Worm (Caenorhabditis elegans) whole organism, mixed stage, embryonic: ENCODE results near the gene dap-3.
A peak's percentile ranks its signal among the peaks of the same experiment; 100 is the strongest.

ENCODE experiments used
- M03D4.4 ChIP-seq: sonication (generic microtip); optimal IDR thresholded peaks from 2 replicates; lab custom pipeline; 2017; ENCODE audit warnings: mild to moderate bottlenecking, missing genetic modification characterization, missing compliant biosample characterization
- bed-3 ChIP-seq: fragments of 200-800 bp; sonication (Bioruptor generic); optimal IDR thresholded peaks from 3 replicates; lab custom pipeline; 2018; ENCODE audit warnings: mild to moderate bottlenecking, missing genetic modification characterization, moderate library complexity, missing compliant biosample characterization
- blmp-1 ChIP-seq: fragments of 150-350 bp; optimal IDR thresholded peaks from 2 replicates; lab custom pipeline; 2014; ENCODE audit warnings: missing biosample characterization, missing genetic modification characterization
- ceh-39 ChIP-seq: fragments of 150-350 bp; optimal IDR thresholded peaks from 2 replicates; lab custom pipeline; 2014; ENCODE audit warnings: missing biosample characterization, missing genetic modification characterization
- ceh-43 ChIP-seq: fragments of 200-800 bp; sonication (Bioruptor generic); optimal IDR thresholded peaks from 2 replicates; lab custom pipeline; 2018; ENCODE audit warnings: mild to moderate bottlenecking, missing genetic modification characterization, moderate library complexity, missing compliant biosample characterization
- ceh-83 ChIP-seq: fragments of 200-800 bp; sonication (Bioruptor generic); optimal IDR thresholded peaks from 2 replicates; lab custom pipeline; 2018; ENCODE audit warnings: mild to moderate bottlenecking, missing genetic modification characterization, missing compliant biosample characterization
- ces-1 ChIP-seq: fragments of 150-350 bp; optimal IDR thresholded peaks from 2 replicates; lab custom pipeline; 2014; ENCODE audit warnings: missing biosample characterization, missing genetic modification reagents, missing genetic modification characterization
- cnd-1 ChIP-seq: fragments of 200-800 bp; sonication (Bioruptor generic); optimal IDR thresholded peaks from 2 replicates; lab custom pipeline; 2018; ENCODE audit warnings: mild to moderate bottlenecking, missing genetic modification characterization, missing compliant biosample characterization
- drap-1 ChIP-seq: fragments of 200-800 bp; sonication (Bioruptor generic); optimal IDR thresholded peaks from 3 replicates; lab custom pipeline; 2018; ENCODE audit warnings: mild to moderate bottlenecking, missing genetic modification characterization, missing compliant biosample characterization
- elt-1 ChIP-seq: sonication (generic microtip); optimal IDR thresholded peaks from 2 replicates; lab custom pipeline; 2017; ENCODE audit warnings: missing genetic modification characterization, mild to moderate bottlenecking, missing compliant biosample characterization, antibody characterized with exemption, moderate library complexity, borderline replicate concordance; ENCODE audit not compliant: insufficient read depth
- elt-3 ChIP-seq: fragments of 150-350 bp; optimal IDR thresholded peaks from 2 replicates; lab custom pipeline; 2014; ENCODE audit warnings: missing biosample characterization, missing genetic modification characterization
- flh-1 ChIP-seq: fragments of 200-800 bp; sonication (Bioruptor generic); optimal IDR thresholded peaks from 2 replicates; lab custom pipeline; 2018; ENCODE audit warnings: mild to moderate bottlenecking, missing genetic modification characterization, moderate library complexity, missing compliant biosample characterization
- ham-2 ChIP-seq: fragments of 200-800 bp; sonication (Bioruptor generic); optimal IDR thresholded peaks from 2 replicates; lab custom pipeline; 2018; ENCODE audit warnings: mild to moderate bottlenecking, missing genetic modification characterization, missing compliant biosample characterization
- hlh-1 ChIP-seq: fragments of 150-350 bp; optimal IDR thresholded peaks from 2 replicates; lab custom pipeline; 2014; ENCODE audit warnings: missing biosample characterization, missing genetic modification reagents, missing genetic modification characterization
- lin-13 ChIP-seq: fragments of 150-350 bp; optimal IDR thresholded peaks from 2 replicates; lab custom pipeline; 2014; ENCODE audit warnings: missing biosample characterization, missing genetic modification characterization
- lin-32 ChIP-seq: fragments of 200-800 bp; sonication (Bioruptor generic); optimal IDR thresholded peaks from 2 replicates; lab custom pipeline; 2018; ENCODE audit warnings: mild to moderate bottlenecking, missing genetic modification characterization, missing compliant biosample characterization
- lsy-2 ChIP-seq: fragments of 150-350 bp; optimal IDR thresholded peaks from 2 replicates; lab custom pipeline; 2014; ENCODE audit warnings: missing biosample characterization, missing genetic modification characterization
- mab-5 ChIP-seq: fragments of 150-350 bp; optimal IDR thresholded peaks from 2 replicates; lab custom pipeline; 2014; ENCODE audit warnings: missing biosample characterization, missing genetic modification characterization
- mep-1 ChIP-seq: fragments of 150-350 bp; optimal IDR thresholded peaks from 2 replicates; lab custom pipeline; 2017; ENCODE audit warnings: missing biosample characterization, missing genetic modification reagents, missing genetic modification characterization, inconsistent platforms
- nhr-12 ChIP-seq: fragments of 150-350 bp; optimal IDR thresholded peaks from 2 replicates; lab custom pipeline; 2014; ENCODE audit warnings: missing biosample characterization, missing genetic modification characterization
- nhr-2 ChIP-seq: fragments of 150-350 bp; optimal IDR thresholded peaks from 2 replicates; lab custom pipeline; 2014; ENCODE audit warnings: missing biosample characterization, missing genetic modification characterization
- nhr-237 ChIP-seq: fragments of 150-350 bp; optimal IDR thresholded peaks from 2 replicates; lab custom pipeline; 2014; ENCODE audit warnings: missing biosample characterization, missing genetic modification characterization
- nhr-28 ChIP-seq: fragments of 150-350 bp; optimal IDR thresholded peaks from 2 replicates; lab custom pipeline; 2014; ENCODE audit warnings: missing biosample characterization, missing genetic modification characterization
- nhr-76 ChIP-seq: sonication (generic microtip); optimal IDR thresholded peaks from 2 replicates; lab custom pipeline; 2017; ENCODE audit warnings: missing biosample characterization, missing genetic modification characterization
- pha-4 ChIP-seq: fragments of 150-350 bp; optimal IDR thresholded peaks from 2 replicates; lab custom pipeline; 2018; ENCODE audit warnings: missing biosample characterization, missing genetic modification reagents, missing genetic modification characterization
- snpc-4 ChIP-seq: fragments of 150-350 bp; optimal IDR thresholded peaks from 2 replicates; lab custom pipeline; 2014; ENCODE audit warnings: missing biosample characterization, missing genetic modification characterization
- sptf-1 ChIP-seq: sonication (generic microtip); optimal IDR thresholded peaks from 2 replicates; lab custom pipeline; 2017; ENCODE audit warnings: mild to moderate bottlenecking, missing genetic modification characterization, moderate library complexity, missing compliant biosample characterization
- tbx-8 ChIP-seq: fragments of 200-800 bp; sonication (Bioruptor generic); optimal IDR thresholded peaks from 2 replicates; lab custom pipeline; 2018; ENCODE audit warnings: mild to moderate bottlenecking, missing genetic modification characterization, moderate library complexity, missing compliant biosample characterization
- unc-120 ChIP-seq: sonication (generic microtip); optimal IDR thresholded peaks from 2 replicates; lab custom pipeline; 2017; ENCODE audit warnings: missing genetic modification characterization, missing compliant biosample characterization; ENCODE audit not compliant: poor library complexity, severe bottlenecking
- unc-39 ChIP-seq: fragments of 150-350 bp; optimal IDR thresholded peaks from 2 replicates; lab custom pipeline; 2014; ENCODE audit warnings: missing biosample characterization, missing genetic modification characterization
- unc-62 ChIP-seq: fragments of 150-350 bp; optimal IDR thresholded peaks from 2 replicates; lab custom pipeline; 2014; ENCODE audit warnings: missing biosample characterization, missing genetic modification reagents, missing genetic modification characterization
- ztf-11 ChIP-seq: fragments of 150-350 bp; optimal IDR thresholded peaks from 2 replicates; lab custom pipeline; 2014; ENCODE audit warnings: missing biosample characterization, missing genetic modification characterization

Gene dap-3

ce11 chrII:10578843-10579430, 2.0 kb upstream of the dap-3 start, which contains the start of gene rpb-6:
Gene rpb-6 (plus strand): TSS chrII:10579380.
- TF ChIP-seq drap-1 (GFP tag; lab: Kevin White, UChicago) (no peak), lin-13 (peak; percentile 9), lsy-2 (peak; percentile 70), bed-3 (no peak), unc-62 (GFP tag; lab: Kevin White, UChicago) (no peak), cnd-1 (tag; lab: Kevin White, UChicago) (no peak)

- no peak for TF ChIP-seq pha-4 (tag; lab: Kevin White, UChicago)
- TF ChIP-seq sptf-1 = no peak
- no peak for TF ChIP-seq ceh-43
- TF ChIP-seq ztf-11 = no peak
- TF ChIP-seq ceh-83 = no peak
- no peak for TF ChIP-seq elt-1 (tag; lab: Kevin White, UChicago)
- no peak for TF ChIP-seq unc-120
- no peak for TF ChIP-seq nhr-28
- no peak for TF ChIP-seq ceh-39 (tag; lab: Kevin White, UChicago)
- no peak for TF ChIP-seq bed-3
- TF ChIP-seq drap-1 (GFP tag; lab: Kevin White, UChicago) = no peak
- no peak for TF ChIP-seq tbx-8 (GFP tag; lab: Kevin White, UChicago)
- no peak for TF ChIP-seq nhr-76
- no peak for TF ChIP-seq M03D4.4
- no peak for TF ChIP-seq snpc-4
- no peak for TF ChIP-seq lin-13
These were observed 1.3 kb upstream of the dap-3 start, which contains the start of gene dohh-1 for ce11 chrII:10579655-10580054. Gene dohh-1 (plus strand): TSS chrII:10579955.

- TF ChIP-seq flh-1 (GFP tag; lab: Kevin White, UChicago) = no peak
- no peak for TF ChIP-seq ceh-43
- TF ChIP-seq unc-120 = no peak
- TF ChIP-seq blmp-1 (tag; lab: Kevin White, UChicago) = no peak
- TF ChIP-seq elt-1 (tag; lab: Kevin White, UChicago) = no peak
- no peak for TF ChIP-seq cnd-1 (tag; lab: Kevin White, UChicago)
- no peak for TF ChIP-seq unc-62 (GFP tag; lab: Kevin White, UChicago)
- no peak for TF ChIP-seq bed-3
These were observed 1.4 kb downstream of the dap-3 start, which contains the start of gene mrps-22 for ce11 chrII:10582318-10582717. Gene mrps-22 (plus strand): TSS chrII:10582618.

ce11 chrII:10584036-10584435, 3.1 kb downstream of the dap-3 start, which contains the start of gene algn-9:
Gene algn-9 (plus strand): TSS chrII:10584336.
- no peak for TF ChIP-seq lin-32 (GFP tag; lab: Kevin White, UChicago)

- TF ChIP-seq lsy-2 = no peak
- TF ChIP-seq unc-39 (tag; lab: Kevin White, UChicago) = no peak
- no peak for TF ChIP-seq nhr-76
- no peak for TF ChIP-seq lin-32 (GFP tag; lab: Kevin White, UChicago)
- TF ChIP-seq ztf-11 = no peak
- no peak for TF ChIP-seq unc-120
- no peak for TF ChIP-seq elt-1 (tag; lab: Kevin White, UChicago)
- TF ChIP-seq mep-1 (tag; lab: Kevin White, UChicago) = no peak
- TF ChIP-seq nhr-28 = no peak
- no peak for TF ChIP-seq ham-2 (GFP tag; lab: Kevin White, UChicago)
- TF ChIP-seq nhr-2 = no peak
- TF ChIP-seq drap-1 (GFP tag; lab: Kevin White, UChicago) = no peak
- TF ChIP-seq unc-62 (GFP tag; lab: Kevin White, UChicago) = no peak
- TF ChIP-seq, all 35 proteins: peak for 0
These were observed 6.8 kb downstream of the dap-3 start, which contains the start of gene crn-3 for ce11 chrII:10587742-10588141. Gene crn-3 (plus strand): TSS chrII:10588042.

ce11 chrII:10592452-10592851, 11.5 kb downstream of the dap-3 start, which contains the start of gene crn-5:
Gene crn-5 (plus strand): TSS chrII:10592752.
- TF ChIP-seq bed-3 (no peak), ztf-11 (no peak), cnd-1 (tag; lab: Kevin White, UChicago) (no peak), nhr-28 (no peak), ces-1 (GFP tag; lab: Kevin White, UChicago) (no peak), nhr-237 (tag; lab: Kevin White, UChicago) (no peak), nhr-12 (no peak), mep-1 (tag; lab: Kevin White, UChicago) (no peak), ceh-43 (no peak), mab-5 (tag; lab: Kevin White, UChicago) (no peak), blmp-1 (tag; lab: Kevin White, UChicago) (no peak), hlh-1 (tag; lab: Kevin White, UChicago) (no peak), elt-3 (tag; lab: Kevin White, UChicago) (no peak), lin-13 (no peak), nhr-2 (no peak), ceh-83 (no peak), tbx-8 (GFP tag; lab: Kevin White, UChicago) (no peak)
